Fruit fly (Drosophila melanogaster): ENCODE measurements around the gene CG12689.

The CG12689 gene

DNA sequence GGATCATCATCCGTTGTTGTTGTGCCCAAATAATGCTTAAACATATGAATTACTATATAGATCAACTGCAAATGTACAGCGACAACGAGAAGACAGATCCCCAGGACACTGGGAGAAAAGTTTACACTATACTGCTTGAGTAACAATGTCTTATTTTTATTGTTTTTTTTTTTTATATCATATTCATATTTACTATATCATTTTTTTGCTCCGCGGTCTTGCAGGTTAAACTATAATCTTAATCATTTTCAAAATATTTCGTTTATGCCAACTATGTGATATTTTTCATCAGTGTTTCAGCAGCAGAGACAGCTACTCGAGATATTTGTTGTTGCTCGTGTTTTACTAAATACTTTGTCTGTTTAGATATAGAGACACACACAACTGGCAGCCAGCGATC is 31.0 kb upstream of the CG12689 start (continued):
- TF ChIP-seq Kr (GFP tag; optimal IDR thresholded peaks at IDR 0.05): no peak
- TF ChIP-seq CG13775 (GFP tag; optimal IDR thresholded peaks at IDR 0.05): peak; percentile 15
- peak; percentile 65 for TF ChIP-seq CG14710 (tag; optimal IDR thresholded peaks at IDR 0.05)
- TF ChIP-seq Blimp-1 (GFP tag; optimal IDR thresholded peaks at IDR 0.05): peak; percentile 70
- peak; percentile 33 for TF ChIP-seq CG18764 (GFP tag; optimal IDR thresholded peaks at IDR 0.05)
- peak; percentile 30 for TF ChIP-seq CG18599 (GFP tag; optimal IDR thresholded peaks at IDR 0.05)
- TF ChIP-seq CG9817 (tag; optimal IDR thresholded peaks at IDR 0.05): peak; percentile 30
- peak; percentile 61; the same call in 1 of the 2 replicates for TF ChIP-seq CG14014 (GFP tag; IDR thresholded peaks at IDR 0.05)
- peak; percentile 23 for TF ChIP-seq Lhr (GFP tag; optimal IDR thresholded peaks at IDR 0.05)
- TF ChIP-seq Hand (GFP tag; optimal IDR thresholded peaks at IDR 0.05): no peak
- TF ChIP-seq E2f2 (GFP tag; IDR thresholded peaks at IDR 0.05): peak; percentile 38; the same call in 1 of the 2 replicates
- no peak for TF ChIP-seq CG2199 (GFP tag; IDR thresholded peaks at IDR 0.05)
- TF ChIP-seq HLH3B (GFP tag; IDR thresholded peaks at IDR 0.05): peak; percentile 76
- no peak for TF ChIP-seq CG30020 (tag; optimal IDR thresholded peaks at IDR 0.05)
- no peak for TF ChIP-seq kni (GFP tag; optimal IDR thresholded peaks at IDR 0.05)
- peak; percentile 73 for TF ChIP-seq phol (tag; optimal IDR thresholded peaks at IDR 0.05)
- no peak for TF ChIP-seq amos (GFP tag; IDR thresholded peaks at IDR 0.05; ENCODE audit: partially characterized antibody)
- peak in 1 of 2 experiments; percentile 84 for TF ChIP-seq bsh (GFP tag; optimal IDR thresholded peaks at IDR 0.05)
- peak; percentile 59 for TF ChIP-seq lmd (GFP tag; IDR thresholded peaks at IDR 0.05)
- no peak for TF ChIP-seq Dip3 (GFP tag; optimal IDR thresholded peaks at IDR 0.05)
- TF ChIP-seq CG8089 (GFP tag; optimal IDR thresholded peaks at IDR 0.05): no peak
- TF ChIP-seq Dll (GFP tag; IDR thresholded peaks at IDR 0.05; ENCODE audit: partially characterized antibody): no peak
- TF ChIP-seq CG7357 (GFP tag; IDR thresholded peaks at IDR 0.05): peak; percentile 40; the same call in 1 of the 3 replicates
- no peak for TF ChIP-seq CG5953 (GFP tag; IDR thresholded peaks at IDR 0.05)
- TF ChIP-seq CG3407 (GFP tag; optimal IDR thresholded peaks at IDR 0.05): peak; percentile 20
- TF ChIP-seq Med (GFP tag): peak; percentile 47
- peak; percentile 71; the same call in 1 of the 2 replicates for TF ChIP-seq chm (GFP tag; IDR thresholded peaks at IDR 0.05)
- TF ChIP-seq Dbx (GFP tag; IDR thresholded peaks at IDR 0.05): no peak
- TF ChIP-seq CG14860 (GFP tag; IDR thresholded peaks at IDR 0.05; ENCODE audit: partially characterized antibody): no peak
- no peak for TF ChIP-seq CG31365 (tag; optimal IDR thresholded peaks at IDR 0.05)
- no peak for TF ChIP-seq tll (GFP tag; optimal IDR thresholded peaks at IDR 0.05)
- peak; percentile 71 for TF ChIP-seq CG12391 (tag; optimal IDR thresholded peaks at IDR 0.05)
- TF ChIP-seq CG14050 (GFP tag; IDR thresholded peaks at IDR 0.05): peak; percentile 36; the same call in 1 of the 3 replicates
- TF ChIP-seq CG9727 (GFP tag; optimal IDR thresholded peaks at IDR 0.05): peak; percentile 57
- no peak for TF ChIP-seq CG5180 (GFP tag; optimal IDR thresholded peaks at IDR 0.05)
- TF ChIP-seq cwo (GFP tag; optimal IDR thresholded peaks at IDR 0.05): no peak
- TF ChIP-seq Tbp (GFP tag; optimal IDR thresholded peaks at IDR 0.05): no peak
- peak; percentile 36 for TF ChIP-seq CG12942 (GFP tag; optimal IDR thresholded peaks at IDR 0.05)
- TF ChIP-seq kay (GFP tag; optimal IDR thresholded peaks at IDR 0.05): no peak
- TF ChIP-seq grau (tag; optimal IDR thresholded peaks at IDR 0.05): peak; percentile 46
- peak in 1 of 2 experiments; percentile 68 for TF ChIP-seq Hr51 (GFP tag; optimal IDR thresholded peaks at IDR 0.05)
- no peak for TF ChIP-seq insv (GFP tag; optimal IDR thresholded peaks at IDR 0.05)
- no peak for TF ChIP-seq CG8281 (tag; optimal IDR thresholded peaks at IDR 0.05)
- no peak for TF ChIP-seq CG15479 (GFP tag; optimal IDR thresholded peaks at IDR 0.05)
- TF ChIP-seq dan (GFP tag; IDR thresholded peaks at IDR 0.05): no peak
- TF ChIP-seq exex (tag; optimal IDR thresholded peaks at IDR 0.05): no peak
- peak; percentile 1 for TF ChIP-seq scrt (GFP tag; optimal IDR thresholded peaks at IDR 0.05)
- peak in 1 of 2 experiments; percentile 20 for TF ChIP-seq chif (GFP tag; optimal IDR thresholded peaks at IDR 0.05)
- no peak for TF ChIP-seq CG18476 (GFP tag; optimal IDR thresholded peaks at IDR 0.05)
